Fruit fly (Drosophila melanogaster) whole organism, embryonic: ENCODE results near the gene CG13063.

Experiments
- Adf1 ChIP-seq: fragments of 200-800 bp; sonication (Bioruptor generic); IDR thresholded peaks from 2 replicates; pipeline ENCODE4 v1.3.6; 2022; ENCODE audit warnings: missing biosample characterization, missing genetic modification characterization
- BtbVII ChIP-seq: fragments of 200-800 bp; sonication (Bioruptor generic); optimal IDR thresholded peaks from 3 replicates; lab custom pipeline; 2017; ENCODE audit warnings: missing biosample characterization, mild to moderate bottlenecking, missing genetic modification characterization
- Bteb2 ChIP-seq: fragments of 200-800 bp; sonication (Bioruptor generic); optimal IDR thresholded peaks from 2 replicates; lab custom pipeline; 2016; ENCODE audit warnings: missing biosample characterization, missing genetic modification characterization
- CG10209 ChIP-seq: fragments of 200-800 bp; sonication (Bioruptor generic); optimal IDR thresholded peaks from 3 replicates; lab custom pipeline; 2017; ENCODE audit warnings: missing biosample characterization, mild to moderate bottlenecking, missing genetic modification characterization, missing genetic modification reagents
- CG10366 ChIP-seq: fragments of 200-800 bp; sonication (Bioruptor generic); IDR thresholded peaks from 2 replicates; pipeline ENCODE4 v1.3.6; 2022; ENCODE audit warnings: missing biosample characterization, missing genetic modification characterization
- CG11398 ChIP-seq: fragments of 200-800 bp; sonication (Bioruptor generic); optimal IDR thresholded peaks from 2 replicates; lab custom pipeline; 2016; ENCODE audit warnings: missing biosample characterization, missing genetic modification characterization
- CG12769 ChIP-seq: fragments of 200-800 bp; sonication (Bioruptor generic); optimal IDR thresholded peaks from 2 replicates; lab custom pipeline; 2019; ENCODE audit warnings: missing biosample characterization, mild to moderate bottlenecking, missing genetic modification characterization, moderate library complexity
- CG13424 ChIP-seq: fragments of 200-800 bp; sonication (Bioruptor generic); optimal IDR thresholded peaks from 2 replicates; lab custom pipeline; 2019; ENCODE audit warnings: missing biosample characterization, mild to moderate bottlenecking, missing genetic modification characterization, moderate library complexity
- CG14710 ChIP-seq: fragments of 200-800 bp; sonication (Bioruptor generic); optimal IDR thresholded peaks from 3 replicates; lab custom pipeline; 2019; ENCODE audit warnings: missing biosample characterization, mild to moderate bottlenecking, missing genetic modification characterization, moderate library complexity
- CG15269 ChIP-seq: fragments of 200-800 bp; sonication (Bioruptor generic); optimal IDR thresholded peaks from 2 replicates; lab custom pipeline; 2018; ENCODE audit warnings: missing biosample characterization, mild to moderate bottlenecking, missing genetic modification characterization, moderate library complexity
- CG18619 ChIP-seq: fragments of 200-800 bp; sonication (Bioruptor generic); optimal IDR thresholded peaks from 3 replicates; lab custom pipeline; 2017; ENCODE audit warnings: missing biosample characterization, mild to moderate bottlenecking, missing genetic modification characterization
- CG30403 ChIP-seq: fragments of 200-800 bp; sonication (Bioruptor generic); optimal IDR thresholded peaks from 3 replicates; lab custom pipeline; 2016; ENCODE audit warnings: missing biosample characterization, missing genetic modification characterization
- CG31441 ChIP-seq: fragments of 200-800 bp; sonication (Bioruptor generic); IDR thresholded peaks from 2 replicates; pipeline ENCODE4 v1.3.6; 2022; ENCODE audit warnings: missing biosample characterization, missing genetic modification characterization
- CG5180 ChIP-seq: fragments of 200-800 bp; sonication (Bioruptor generic); optimal IDR thresholded peaks from 3 replicates; lab custom pipeline; 2017; ENCODE audit warnings: missing biosample characterization, missing genetic modification characterization, mild to moderate bottlenecking, moderate library complexity, missing genetic modification reagents
- CG6175 ChIP-seq: fragments of 200-800 bp; sonication (Bioruptor generic); IDR thresholded peaks from 3 replicates; pipeline ENCODE4 v1.3.6; 2022; ENCODE audit warnings: missing biosample characterization, missing genetic modification characterization
- CG7357 ChIP-seq: fragments of 200-800 bp; sonication (Bioruptor generic); IDR thresholded peaks from 3 replicates; pipeline ENCODE4 v1.3.6; 2022; ENCODE audit warnings: missing biosample characterization, missing genetic modification characterization
- CG7839 ChIP-seq: fragments of 200-800 bp; sonication (Bioruptor generic); optimal IDR thresholded peaks from 3 replicates; lab custom pipeline; 2018; ENCODE audit warnings: missing biosample characterization, mild to moderate bottlenecking, missing genetic modification characterization, moderate library complexity
- CG8281 ChIP-seq: fragments of 200-800 bp; sonication (Bioruptor generic); optimal IDR thresholded peaks from 2 replicates; lab custom pipeline; 2018; ENCODE audit warnings: missing biosample characterization, mild to moderate bottlenecking, missing genetic modification characterization, moderate library complexity
- CG8944 ChIP-seq: fragments of 200-800 bp; sonication (Bioruptor generic); optimal IDR thresholded peaks from 3 replicates; lab custom pipeline; 2016; ENCODE audit warnings: missing biosample characterization, missing genetic modification characterization
- CrebB ChIP-seq: fragments of 200-800 bp; sonication (Bioruptor generic); optimal IDR thresholded peaks from 3 replicates; lab custom pipeline; 2018; ENCODE audit warnings: missing biosample characterization, mild to moderate bottlenecking, missing genetic modification characterization
- Drgx ChIP-seq: fragments of 200-800 bp; sonication (Bioruptor generic); IDR thresholded peaks from 2 replicates; pipeline ENCODE4 v1.3.6; 2022; ENCODE audit warnings: missing biosample characterization, missing genetic modification characterization
- HLH3B ChIP-seq: fragments of 200-800 bp; sonication (Bioruptor generic); IDR thresholded peaks from 2 replicates; pipeline ENCODE4 v1.3.6; 2022; ENCODE audit warnings: missing biosample characterization, missing genetic modification characterization
- Med ChIP-seq: fragments of 200-800 bp; sonication (Bioruptor generic); peaks from one replicate; lab custom pipeline; 2016; ENCODE audit warnings: missing biosample characterization, missing genetic modification characterization, mild to moderate bottlenecking, inconsistent platforms, moderate library complexity
- NFAT ChIP-seq: fragments of 200-800 bp; sonication (Bioruptor generic); IDR thresholded peaks from 2 replicates; pipeline ENCODE4 v1.3.6; 2022; ENCODE audit warnings: missing biosample characterization, missing genetic modification characterization
- Oli ChIP-seq: fragments of 200-800 bp; sonication (Bioruptor generic); optimal IDR thresholded peaks from 2 replicates; lab custom pipeline; 2018; ENCODE audit warnings: missing biosample characterization, mild to moderate bottlenecking, missing genetic modification characterization, moderate library complexity
- Pdp1 ChIP-seq, 2 experiments: fragments of 200-800 bp; sonication (Bioruptor generic); optimal IDR thresholded peaks; 3 replicates each; lab custom pipeline; 2016; ENCODE audit warnings: missing biosample characterization in 2 of 2, missing genetic modification characterization in 2 of 2, mild to moderate bottlenecking in 1 of 2, moderate library complexity in 1 of 2
- Rx ChIP-seq: fragments of 200-800 bp; sonication (Bioruptor generic); IDR thresholded peaks from 2 replicates; pipeline ENCODE4 v1.3.6; 2022; ENCODE audit warnings: missing biosample characterization, missing genetic modification characterization
- Scr ChIP-seq: fragments of 200-800 bp; sonication (Bioruptor generic); IDR thresholded peaks from 2 replicates; pipeline ENCODE4 v1.3.6; 2022; ENCODE audit warnings: missing biosample characterization, missing genetic modification characterization; ENCODE audit not compliant: partially characterized antibody
- Stat92E ChIP-seq, 3 experiments: fragments of >200 bp in 2 of 3; fragments of 200-800 bp in 1 of 3; sonication (Bioruptor generic) in 1 of 3; optimal IDR thresholded peaks; 2 replicates each; lab custom pipeline; 2017 to 2019; ENCODE audit warnings: missing biosample characterization in 3 of 3, missing genetic modification characterization in 3 of 3, mild to moderate bottlenecking in 1 of 3, moderate library complexity in 1 of 3
- bowl ChIP-seq: fragments of 200-800 bp; sonication (Bioruptor generic); IDR thresholded peaks from 2 replicates; pipeline ENCODE4 v1.3.6; 2022; ENCODE audit warnings: missing biosample characterization, missing genetic modification characterization
- caup ChIP-seq: fragments of 200-800 bp; sonication (Bioruptor generic); optimal IDR thresholded peaks from 3 replicates; lab custom pipeline; 2017; ENCODE audit warnings: missing biosample characterization, mild to moderate bottlenecking, missing genetic modification characterization, moderate library complexity; ENCODE audit not compliant: severe bottlenecking
- chif ChIP-seq, 2 experiments: fragments of 200-800 bp; sonication (Bioruptor generic); optimal IDR thresholded peaks; 3 replicates each; lab custom pipeline; 2016; ENCODE audit warnings: missing biosample characterization in 2 of 2, missing genetic modification characterization in 2 of 2
- crol ChIP-seq: fragments of 200-800 bp; sonication (Bioruptor generic); IDR thresholded peaks from 2 replicates; pipeline ENCODE4 v1.3.6; 2022; ENCODE audit warnings: missing biosample characterization, missing genetic modification characterization
- cwo ChIP-seq: fragments of 200-800 bp; sonication (Bioruptor generic); optimal IDR thresholded peaks from 3 replicates; lab custom pipeline; 2017; ENCODE audit warnings: missing biosample characterization, missing genetic modification characterization, mild to moderate bottlenecking, moderate library complexity, missing genetic modification reagents
- da ChIP-seq: fragments of 200-800 bp; sonication (Bioruptor generic); optimal IDR thresholded peaks from 2 replicates; lab custom pipeline; 2016; ENCODE audit warnings: missing biosample characterization, missing genetic modification characterization
- dm ChIP-seq: fragments of 200-800 bp; sonication (Bioruptor generic); optimal IDR thresholded peaks from 3 replicates; lab custom pipeline; 2016; ENCODE audit warnings: missing biosample characterization, missing genetic modification characterization
- esg ChIP-seq: fragments of 200-800 bp; sonication (Bioruptor generic); conservative IDR thresholded peaks from 2 replicates; pipeline ENCODE4 v1.3.6; 2022; ENCODE audit warnings: missing biosample characterization, missing genetic modification characterization
- gcm2 ChIP-seq: fragments of 200-800 bp; sonication (Bioruptor generic); optimal IDR thresholded peaks from 2 replicates; lab custom pipeline; 2016; ENCODE audit warnings: missing biosample characterization, missing genetic modification characterization
- gem ChIP-seq: fragments of 200-800 bp; sonication (Bioruptor generic); optimal IDR thresholded peaks from 2 replicates; lab custom pipeline; 2019; ENCODE audit warnings: missing biosample characterization, mild to moderate bottlenecking, missing genetic modification characterization, moderate library complexity
- ham ChIP-seq: fragments of 200-800 bp; sonication (Bioruptor generic); IDR thresholded peaks from 2 replicates; pipeline ENCODE4 v1.3.6; 2022; ENCODE audit warnings: missing biosample characterization, missing genetic modification characterization
- lbe ChIP-seq: fragments of 200-800 bp; sonication (Bioruptor generic); optimal IDR thresholded peaks from 2 replicates; lab custom pipeline; 2016; ENCODE audit warnings: missing biosample characterization, mild to moderate bottlenecking, missing genetic modification characterization
- nerfin-1 ChIP-seq: fragments of 200-800 bp; sonication (Bioruptor generic); optimal IDR thresholded peaks from 3 replicates; lab custom pipeline; 2019; ENCODE audit warnings: missing biosample characterization, mild to moderate bottlenecking, missing genetic modification characterization, moderate library complexity
- nerfin-2 ChIP-seq: fragments of 200-800 bp; sonication (Bioruptor generic); IDR thresholded peaks from 2 replicates; pipeline ENCODE4 v1.3.6; 2022; ENCODE audit warnings: missing biosample characterization, missing genetic modification characterization; ENCODE audit not compliant: partially characterized antibody
- pho ChIP-seq: fragments of 200-800 bp; sonication (Bioruptor generic); optimal IDR thresholded peaks from 2 replicates; lab custom pipeline; 2016; ENCODE audit warnings: missing biosample characterization, missing genetic modification characterization
- seq ChIP-seq: fragments of 200-800 bp; sonication (Bioruptor generic); IDR thresholded peaks from 2 replicates; pipeline ENCODE4 v1.3.6; 2022; ENCODE audit warnings: missing biosample characterization, missing genetic modification characterization
- sima ChIP-seq: fragments of 200-800 bp; sonication (Bioruptor generic); optimal IDR thresholded peaks from 2 replicates; lab custom pipeline; 2016; ENCODE audit warnings: missing biosample characterization, missing genetic modification characterization
- sug ChIP-seq: fragments of 200-800 bp; optimal IDR thresholded peaks from 2 replicates; lab custom pipeline; 2019; ENCODE audit warnings: missing biosample characterization, mild to moderate bottlenecking, missing genetic modification characterization, moderate library complexity
- unc-4 ChIP-seq: fragments of 200-800 bp; sonication (Bioruptor generic); IDR thresholded peaks from 2 replicates; pipeline ENCODE4 v1.3.6; 2022; ENCODE audit warnings: missing biosample characterization, missing genetic modification characterization; ENCODE audit not compliant: partially characterized antibody
- wdn ChIP-seq: fragments of 200-800 bp; sonication (Bioruptor generic); IDR thresholded peaks from 2 replicates; pipeline ENCODE4 v1.3.6; 2022; ENCODE audit warnings: missing biosample characterization, missing genetic modification characterization

The CG13063 gene

dm6 chr3L:16328207-16328891, 21.9 kb downstream of the CG13063 start, which contains the start of gene CG13058 (continued):
- TF ChIP-seq nerfin-1 (tag; lab: Kevin White, UChicago): no peak
- TF ChIP-seq CG14710 (tag; lab: Kevin White, UChicago): no peak
- TF ChIP-seq seq (GFP tag; lab: Robert Waterston, UW): peak; percentile 74
- no peak for TF ChIP-seq Rx
- peak; percentile 36 to 44 for TF ChIP-seq chif (GFP tag; optimal IDR thresholded peaks at IDR 0.05; lab: Kevin White, UChicago)
- peak; percentile 54 for TF ChIP-seq Med (GFP tag; lab: Kevin White, UChicago)
- TF ChIP-seq CG8944 (GFP tag; lab: Kevin White, UChicago): peak; percentile 36
- TF ChIP-seq HLH3B (GFP tag; lab: Robert Waterston, UW): peak; percentile 78
- TF ChIP-seq Stat92E (GFP tag; optimal IDR thresholded peaks at IDR 0.05; lab: Kevin White, UChicago): no peak
- TF ChIP-seq CG7357 (GFP tag; lab: Robert Waterston, UW): 0 out of 3 replicates have a peak, but pooled peaks have one; percentile 41
- peak; percentile 61 for TF ChIP-seq CG30403 (GFP tag; lab: Kevin White, UChicago)
- TF ChIP-seq CG5180 (GFP tag; lab: Kevin White, UChicago): peak; percentile 57
- peak; percentile 61 for TF ChIP-seq CG18619
- peak; percentile 55 for TF ChIP-seq CG10209 (GFP tag; lab: Kevin White, UChicago)
- TF ChIP-seq CG12769: peak; percentile 84
- peak; percentile 38 for TF ChIP-seq cwo (GFP tag; lab: Kevin White, UChicago)
- TF ChIP-seq gcm2 (GFP tag; lab: Kevin White, UChicago): no peak
- TF ChIP-seq NFAT (GFP tag; lab: Robert Waterston, UW): no peak
- 0 out of 2 replicates have a peak, but pooled peaks have one; percentile 42 for TF ChIP-seq CG31441 (GFP tag; lab: Robert Waterston, UW)
- TF ChIP-seq BtbVII (GFP tag; lab: Kevin White, UChicago): peak; percentile 51
- TF ChIP-seq unc-4: no peak
- TF ChIP-seq caup (GFP tag; lab: Kevin White, UChicago): peak; percentile 62
- TF ChIP-seq CG7839 (tag; lab: Kevin White, UChicago): peak; percentile 71
- no peak for TF ChIP-seq CG6175
- TF ChIP-seq CrebB: peak; percentile 31
- peak; percentile 30 for TF ChIP-seq CG11398
- peak; percentile 77 for TF ChIP-seq bowl (GFP tag; lab: Robert Waterston, UW)
- peak; percentile 65 for TF ChIP-seq Drgx (GFP tag; lab: Robert Waterston, UW)
- TF ChIP-seq Scr (GFP tag; lab: Robert Waterston, UW): no peak
- TF ChIP-seq Pdp1 (GFP tag; optimal IDR thresholded peaks at IDR 0.05; lab: Kevin White, UChicago): no peak
- peak; percentile 84 for TF ChIP-seq CG13424 (tag; lab: Kevin White, UChicago)
- TF ChIP-seq nerfin-2 (GFP tag; lab: Robert Waterston, UW): no peak
- peak; percentile 69 for TF ChIP-seq crol (GFP tag; lab: Robert Waterston, UW)
- no peak for TF ChIP-seq ham (GFP tag; lab: Robert Waterston, UW)
- TF ChIP-seq CG8281 (tag; lab: Kevin White, UChicago): peak; percentile 79
- no peak for TF ChIP-seq sug
- peak; percentile 74 for TF ChIP-seq Oli
- TF ChIP-seq sima: no peak
- TF ChIP-seq Bteb2: peak; percentile 42
- TF ChIP-seq esg (GFP tag; lab: Robert Waterston, UW): peak; percentile 81
- peak; percentile 45 for TF ChIP-seq dm (GFP tag; lab: Kevin White, UChicago)
- peak; percentile 53 for TF ChIP-seq pho
- TF ChIP-seq Adf1 (GFP tag; lab: Robert Waterston, UW): peak; percentile 46
- no peak for TF ChIP-seq lbe (GFP tag; lab: Kevin White, UChicago)
- TF ChIP-seq CG10366 (GFP tag; lab: Robert Waterston, UW): peak; percentile 87
- no peak for TF ChIP-seq da (GFP tag; lab: Kevin White, UChicago)
- TF ChIP-seq gem (tag; lab: Kevin White, UChicago): peak; percentile 80
- peak; percentile 86 for TF ChIP-seq CG15269 (tag; lab: Kevin White, UChicago)
- TF ChIP-seq wdn: 0 out of 2 replicates have a peak, but pooled peaks have one; percentile 60
